Worm (Caenorhabditis elegans) whole organism, late embryonic: ENCODE results near the gene F46F5.15.

Source experiments
- C38D4.7 ChIP-seq: fragments of 200-800 bp; sonication (Bioruptor generic); optimal IDR thresholded peaks from 2 replicates; lab custom pipeline; 2018; ENCODE audit warnings: mild to moderate bottlenecking, missing genetic modification characterization, moderate library complexity, missing compliant biosample characterization
- F13H6.1 ChIP-seq: sonication (generic microtip); optimal IDR thresholded peaks from 2 replicates; lab custom pipeline; 2016; ENCODE audit warnings: missing genetic modification characterization, missing compliant biosample characterization
- K02D7.2 ChIP-seq: sonication (generic microtip); optimal IDR thresholded peaks from 2 replicates; lab custom pipeline; 2017; ENCODE audit warnings: mild to moderate bottlenecking, missing genetic modification characterization, missing compliant biosample characterization
- K09A11.1 ChIP-seq: sonication (generic microtip); optimal IDR thresholded peaks from 2 replicates; lab custom pipeline; 2017; ENCODE audit warnings: antibody characterized with exemption, mild to moderate bottlenecking, missing genetic modification characterization, missing compliant biosample characterization; ENCODE audit not compliant: insufficient read depth
- ahr-1 ChIP-seq: sonication (generic microtip); optimal IDR thresholded peaks from 2 replicates; lab custom pipeline; 2016; ENCODE audit warnings: missing genetic modification characterization, missing compliant biosample characterization
- ama-1 ChIP-seq: fragments of 150-350 bp; optimal IDR thresholded peaks from 2 replicates; lab custom pipeline; 2014
- ceh-14 ChIP-seq: sonication (generic microtip); optimal IDR thresholded peaks from 2 replicates; lab custom pipeline; 2016; ENCODE audit warnings: missing genotype, missing genetic modification characterization, missing compliant biosample characterization
- ceh-18 ChIP-seq: sonication (generic microtip); optimal IDR thresholded peaks from 2 replicates; lab custom pipeline; 2016; ENCODE audit warnings: missing genetic modification characterization, missing compliant biosample characterization
- ceh-2 ChIP-seq: sonication (generic microtip); optimal IDR thresholded peaks from 2 replicates; lab custom pipeline; 2016; ENCODE audit warnings: missing genotype, missing genetic modification characterization, missing compliant biosample characterization
- ceh-30 ChIP-seq: fragments of 150-350 bp; optimal IDR thresholded peaks from 2 replicates; lab custom pipeline; 2014; ENCODE audit warnings: missing biosample characterization, missing genetic modification characterization
- ceh-45 ChIP-seq: fragments of 200-800 bp; sonication (Bioruptor generic); IDR thresholded peaks from 2 replicates; pipeline ENCODE4 v1.3.6; 2022; ENCODE audit warnings: missing genetic modification reagents, missing genetic modification characterization, missing compliant biosample characterization
- ceh-48 ChIP-seq: sonication (generic microtip); optimal IDR thresholded peaks from 2 replicates; lab custom pipeline; 2016; ENCODE audit warnings: missing genetic modification characterization, inconsistent platforms, missing compliant biosample characterization
- ceh-9 ChIP-seq: sonication (generic microtip); optimal IDR thresholded peaks from 2 replicates; lab custom pipeline; 2016; ENCODE audit warnings: mild to moderate bottlenecking, missing genetic modification characterization, inconsistent platforms, missing compliant biosample characterization
- ets-4 ChIP-seq: sonication (generic microtip); optimal IDR thresholded peaks from 2 replicates; lab custom pipeline; 2016; ENCODE audit warnings: missing genetic modification characterization, missing compliant biosample characterization
- eyg-1 ChIP-seq: sonication (generic microtip); optimal IDR thresholded peaks from 2 replicates; lab custom pipeline; 2016; ENCODE audit warnings: missing genotype, missing genetic modification characterization, missing compliant biosample characterization
- fax-1 ChIP-seq: sonication (generic microtip); optimal IDR thresholded peaks from 2 replicates; lab custom pipeline; 2016; ENCODE audit warnings: missing genotype, missing genetic modification characterization, missing compliant biosample characterization
- gmeb-2 ChIP-seq: sonication (generic microtip); optimal IDR thresholded peaks from 2 replicates; lab custom pipeline; 2016; ENCODE audit warnings: missing genetic modification characterization, inconsistent platforms, missing compliant biosample characterization
- hlh-13 ChIP-seq: fragments of 200-800 bp; sonication (Bioruptor generic); optimal IDR thresholded peaks from 2 replicates; lab custom pipeline; 2018; ENCODE audit warnings: mild to moderate bottlenecking, missing genetic modification characterization, missing compliant biosample characterization
- hlh-15 ChIP-seq: sonication (generic microtip); optimal IDR thresholded peaks from 2 replicates; lab custom pipeline; 2016; ENCODE audit warnings: missing genetic modification characterization, missing compliant biosample characterization
- hlh-30 ChIP-seq: sonication (generic microtip); optimal IDR thresholded peaks from 2 replicates; lab custom pipeline; 2017; ENCODE audit warnings: antibody characterized with exemption, missing genetic modification characterization, missing compliant biosample characterization; ENCODE audit not compliant: insufficient read depth
- lim-6 ChIP-seq: sonication (generic microtip); optimal IDR thresholded peaks from 2 replicates; lab custom pipeline; 2016; ENCODE audit warnings: missing genetic modification characterization, missing compliant biosample characterization
- lin-11 ChIP-seq: fragments of 200-800 bp; sonication (Bioruptor generic); optimal IDR thresholded peaks from 2 replicates; lab custom pipeline; 2018; ENCODE audit warnings: mild to moderate bottlenecking, missing genetic modification characterization, missing compliant biosample characterization
- mec-3 ChIP-seq: sonication (generic microtip); optimal IDR thresholded peaks from 2 replicates; lab custom pipeline; 2016; ENCODE audit warnings: borderline replicate concordance, missing genetic modification characterization, missing compliant biosample characterization
- nhr-11 ChIP-seq: fragments of 150-350 bp; optimal IDR thresholded peaks from 2 replicates; lab custom pipeline; 2014; ENCODE audit warnings: missing biosample characterization, missing genetic modification characterization
- nhr-232 ChIP-seq: sonication (generic microtip); optimal IDR thresholded peaks from 2 replicates; lab custom pipeline; 2016; ENCODE audit warnings: missing genetic modification characterization, missing compliant biosample characterization
- npax-4 ChIP-seq: sonication (generic microtip); optimal IDR thresholded peaks from 2 replicates; lab custom pipeline; 2016; ENCODE audit warnings: missing genetic modification characterization, missing compliant biosample characterization
- odd-2 ChIP-seq: sonication (generic microtip); optimal IDR thresholded peaks from 2 replicates; lab custom pipeline; 2017; ENCODE audit warnings: antibody characterized with exemption, mild to moderate bottlenecking, missing genetic modification characterization, missing compliant biosample characterization
- pax-1 ChIP-seq: fragments of 150-350 bp; optimal IDR thresholded peaks from 2 replicates; lab custom pipeline; 2014; ENCODE audit warnings: missing biosample characterization, missing genetic modification characterization
- pha-2 ChIP-seq: sonication (generic microtip); optimal IDR thresholded peaks from 2 replicates; lab custom pipeline; 2017; ENCODE audit warnings: mild to moderate bottlenecking, missing genetic modification characterization, missing compliant biosample characterization
- pros-1 ChIP-seq: fragments of 150-350 bp; optimal IDR thresholded peaks from 2 replicates; lab custom pipeline; 2014; ENCODE audit warnings: missing biosample characterization, missing genetic modification reagents, missing genetic modification characterization
- ref-2 ChIP-seq: sonication (generic microtip); optimal IDR thresholded peaks from 2 replicates; lab custom pipeline; 2016; ENCODE audit warnings: missing genetic modification characterization, missing compliant biosample characterization
- rnt-1 ChIP-seq: sonication (generic microtip); optimal IDR thresholded peaks from 2 replicates; lab custom pipeline; 2016; ENCODE audit warnings: missing genetic modification characterization, missing compliant biosample characterization
- syd-9 ChIP-seq: sonication (generic microtip); optimal IDR thresholded peaks from 2 replicates; lab custom pipeline; 2016; ENCODE audit warnings: mild to moderate bottlenecking, missing genetic modification characterization, moderate library complexity, missing compliant biosample characterization
- tbx-2 ChIP-seq: sonication (generic microtip); optimal IDR thresholded peaks from 2 replicates; lab custom pipeline; 2016; ENCODE audit warnings: missing genetic modification characterization, missing compliant biosample characterization
- unc-42 ChIP-seq: sonication (generic microtip); optimal IDR thresholded peaks from 2 replicates; lab custom pipeline; 2016; ENCODE audit warnings: missing genotype, missing genetic modification characterization, missing compliant biosample characterization
- zip-5 ChIP-seq: sonication (generic microtip); optimal IDR thresholded peaks from 2 replicates; lab custom pipeline; 2016; ENCODE audit warnings: missing genetic modification characterization, missing compliant biosample characterization
- ztf-16 ChIP-seq: sonication (generic microtip); optimal IDR thresholded peaks from 2 replicates; lab custom pipeline; 2017; ENCODE audit warnings: missing genetic modification characterization, missing compliant biosample characterization

Gene F46F5.15

ce11 chrII:786938-787337 is 1.3 kb upstream of the F46F5.15 start, which contains the start of gene F46F5.16:
Gene F46F5.16 (plus strand): TSS chrII:787238.
- TF ChIP-seq mec-3 (tag; lab: Kevin White, UChicago): no peak
- no peak for TF ChIP-seq ahr-1
- no peak for TF ChIP-seq hlh-15 (tag; lab: Kevin White, UChicago)
- TF ChIP-seq K02D7.2 (tag; lab: Kevin White, UChicago): no peak
- TF ChIP-seq pax-1: no peak
- no peak for TF ChIP-seq gmeb-2

- TF ChIP-seq ceh-2: no peak
- no peak for TF ChIP-seq pha-2 (tag; lab: Kevin White, UChicago)
- no peak for TF ChIP-seq ztf-16 (tag; lab: Kevin White, UChicago)
- no peak for TF ChIP-seq pros-1 (tag; lab: Kevin White, UChicago)
- TF ChIP-seq hlh-13: no peak
- TF ChIP-seq npax-4: no peak
Measured at ce11 chrII:791828-792227, 3.6 kb downstream of the F46F5.15 start, which contains the start of gene F46F5.1. Gene F46F5.1 (minus strand): TSS chrII:791928.

ce11 chrII:796916-797315 is 8.7 kb downstream of the F46F5.15 start:
- TF ChIP-seq tbx-2 (tag; lab: Kevin White, UChicago): no peak
- no peak for TF ChIP-seq unc-42 (tag; lab: Kevin White, UChicago)
- TF ChIP-seq pax-1: no peak
- no peak for TF ChIP-seq ceh-2
- TF ChIP-seq F13H6.1: no peak
- TF ChIP-seq hlh-30 (tag; lab: Kevin White, UChicago): no peak
- no peak for TF ChIP-seq rnt-1 (tag; lab: Kevin White, UChicago)
- no peak for TF ChIP-seq ceh-45
- TF ChIP-seq ceh-18: no peak
- TF ChIP-seq odd-2 (tag; lab: Kevin White, UChicago): no peak
- no peak for TF ChIP-seq lin-11
- TF ChIP-seq K09A11.1: no peak
- no peak for TF ChIP-seq mec-3 (tag; lab: Kevin White, UChicago)
- TF ChIP-seq zip-5: no peak
- TF ChIP-seq C38D4.7 (GFP tag; lab: Kevin White, UChicago): no peak
- no peak for TF ChIP-seq fax-1 (tag; lab: Kevin White, UChicago)
- TF ChIP-seq ets-4 (tag; lab: Kevin White, UChicago): no peak
- no peak for TF ChIP-seq ama-1 (lab: Kevin White, UChicago)
- TF ChIP-seq ceh-48: no peak
- no peak for TF ChIP-seq eyg-1 (tag; lab: Kevin White, UChicago)

DNA sequence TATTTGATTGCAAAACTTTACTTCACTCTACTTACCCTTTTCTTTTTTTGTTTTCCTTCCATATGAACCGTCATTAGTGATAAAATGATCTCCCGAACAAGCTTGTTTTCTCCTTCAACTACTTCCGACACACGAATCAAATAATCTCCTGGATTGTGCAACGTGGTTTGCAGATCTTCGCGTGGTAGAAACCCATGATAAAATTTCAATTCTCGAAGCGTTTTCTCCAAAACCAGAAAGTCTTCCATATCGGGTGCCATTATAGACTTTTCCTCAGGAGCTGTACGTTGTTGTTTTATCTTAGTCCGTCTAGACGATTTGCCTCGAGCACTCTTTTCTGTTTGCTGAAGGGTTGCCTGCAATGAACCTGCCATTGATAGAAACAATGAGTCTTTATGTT is 9.2 kb downstream of the F46F5.15 start:
- TF ChIP-seq fax-1 (tag; lab: Kevin White, UChicago): no peak
- TF ChIP-seq eyg-1 (tag; lab: Kevin White, UChicago): no peak

DNA sequence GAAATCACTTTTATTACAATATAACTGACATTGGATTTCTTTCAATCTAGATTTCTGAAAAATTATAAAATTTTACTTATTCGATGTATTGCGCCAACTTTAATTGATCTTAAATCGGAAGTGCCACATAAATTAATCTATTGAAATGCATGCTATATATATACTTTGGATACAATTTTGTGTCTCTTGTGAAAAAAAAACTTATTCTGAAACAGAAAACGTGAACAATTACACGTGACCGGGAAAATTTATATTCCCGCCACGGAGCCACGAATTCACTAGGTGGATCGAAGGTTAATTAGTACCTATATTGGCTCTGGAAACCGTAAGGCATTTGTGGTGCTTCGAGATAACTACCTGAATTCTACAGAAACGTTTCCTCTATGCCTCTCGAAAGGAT is 11.5 kb downstream of the F46F5.15 start, which contains the start of gene F46F5.14:
Gene F46F5.14 (plus strand): TSS at position 301 of the 400 bp plus-strand sequence.
- TF ChIP-seq ceh-14 (tag; lab: Kevin White, UChicago): no peak
- TF ChIP-seq ref-2 (tag; lab: Kevin White, UChicago): no peak
- TF ChIP-seq mec-3 (tag; lab: Kevin White, UChicago): no peak
- no peak for TF ChIP-seq syd-9
- TF ChIP-seq tbx-2 (tag; lab: Kevin White, UChicago): no peak
- no peak for TF ChIP-seq C38D4.7 (GFP tag; lab: Kevin White, UChicago)
- no peak for TF ChIP-seq ets-4 (tag; lab: Kevin White, UChicago)
- TF ChIP-seq eyg-1 (tag; lab: Kevin White, UChicago): no peak
- TF ChIP-seq nhr-232 (tag; lab: Kevin White, UChicago): no peak
- TF ChIP-seq ceh-30: no peak
- no peak for TF ChIP-seq nhr-11
- TF ChIP-seq hlh-13: no peak
- TF ChIP-seq ceh-9 (tag; lab: Kevin White, UChicago): no peak
- TF ChIP-seq gmeb-2: no peak
- no peak for TF ChIP-seq lim-6 (tag; lab: Kevin White, UChicago)
